Fruit fly (Drosophila melanogaster) whole organism, wandering third instar larva: ENCODE data around the gene CG16719.

Experiments used
- Abd-B ChIP-seq: fragments of >200 bp; optimal IDR thresholded peaks from 2 replicates; lab custom pipeline; 2017; ENCODE audit warnings: missing biosample characterization, missing genetic modification characterization
- CG32264 ChIP-seq: fragments of 200-800 bp; sonication (Bioruptor generic); optimal IDR thresholded peaks from 2 replicates; lab custom pipeline; 2016; ENCODE audit warnings: missing biosample characterization, missing genetic modification characterization
- CG9705 ChIP-seq: fragments of 200-800 bp; sonication (Bioruptor generic); optimal IDR thresholded peaks from 2 replicates; lab custom pipeline; 2018; ENCODE audit warnings: missing biosample characterization, mild to moderate bottlenecking, missing genetic modification characterization
- CrebA ChIP-seq: fragments of 200-800 bp; sonication (Bioruptor generic); optimal IDR thresholded peaks from 2 replicates; lab custom pipeline; 2016; ENCODE audit warnings: missing biosample characterization, mild to moderate bottlenecking, missing genetic modification characterization, borderline replicate concordance
- Dfd ChIP-seq: fragments of >200 bp; optimal IDR thresholded peaks from 2 replicates; lab custom pipeline; 2017; ENCODE audit warnings: missing biosample characterization, missing genetic modification characterization
- Dif ChIP-seq: fragments of 200-275, 200-300 bp; sonication (Bioruptor generic); optimal IDR thresholded peaks from 2 replicates; lab custom pipeline; 2018; ENCODE audit warnings: missing biosample characterization, missing genetic modification characterization; ENCODE audit not compliant: partially characterized antibody
- HLH106 ChIP-seq: fragments of 200-800 bp; optimal IDR thresholded peaks from 3 replicates; lab custom pipeline; 2019; ENCODE audit warnings: missing biosample characterization, mild to moderate bottlenecking, missing genetic modification characterization, moderate library complexity
- Hnf4 ChIP-seq: fragments of 200-800 bp; sonication (Bioruptor generic); optimal IDR thresholded peaks from 2 replicates; lab custom pipeline; 2016; ENCODE audit warnings: missing biosample characterization, mild to moderate bottlenecking, missing genetic modification characterization
- Hr78 ChIP-seq: fragments of >200 bp; optimal IDR thresholded peaks from 2 replicates; lab custom pipeline; 2017; ENCODE audit warnings: missing biosample characterization, missing genetic modification characterization
- Jra ChIP-seq: sonication (Bioruptor generic); optimal IDR thresholded peaks from 2 replicates; lab custom pipeline; 2016; ENCODE audit warnings: missing biosample characterization, missing genetic modification characterization
- N ChIP-seq: fragments of >200 bp; optimal IDR thresholded peaks from 2 replicates; lab custom pipeline; 2018; ENCODE audit warnings: missing biosample characterization, missing external identifiers, missing genetic modification characterization
- OdsH ChIP-seq: fragments of 200-800 bp; sonication (Bioruptor generic); optimal IDR thresholded peaks from 2 replicates; lab custom pipeline; 2016; ENCODE audit warnings: missing biosample characterization, mild to moderate bottlenecking, missing genetic modification characterization
- Rel ChIP-seq, 2 experiments: fragments of 200-800 bp; sonication (Bioruptor generic) in 1 of 2; optimal IDR thresholded peaks; 2 replicates in 1 of 2; 3 replicates in 1 of 2; lab custom pipeline; 2016 to 2019; ENCODE audit warnings: mild to moderate bottlenecking in 2 of 2, missing biosample characterization in 2 of 2, missing genetic modification characterization in 2 of 2, moderate library complexity in 1 of 2
- Sp1 ChIP-seq: fragments of 200-800 bp; sonication (Bioruptor generic); optimal IDR thresholded peaks from 3 replicates; lab custom pipeline; 2019; ENCODE audit warnings: missing biosample characterization, mild to moderate bottlenecking, missing genetic modification characterization, moderate library complexity
- Vsx2 ChIP-seq: fragments of 200-300, 225-300 bp; sonication (Bioruptor generic); optimal IDR thresholded peaks from 2 replicates; lab custom pipeline; 2018; ENCODE audit warnings: missing biosample characterization, missing genetic modification characterization; ENCODE audit not compliant: partially characterized antibody
- br ChIP-seq: fragments of 200-800 bp; sonication (Bioruptor generic); optimal IDR thresholded peaks from 2 replicates; lab custom pipeline; 2016; ENCODE audit warnings: missing biosample characterization, missing genetic modification characterization
- brk ChIP-seq: fragments of 200-800 bp; sonication (Bioruptor generic); optimal IDR thresholded peaks from 2 replicates; lab custom pipeline; 2016; ENCODE audit warnings: missing biosample characterization, mild to moderate bottlenecking, missing genetic modification characterization
- dl ChIP-seq, 2 experiments: fragments of 175-275, 200-275 bp in 1 of 2; fragments of 200-275 bp in 1 of 2; sonication (Bioruptor generic); optimal IDR thresholded peaks; lab custom pipeline; 2018; ENCODE audit warnings: mild to moderate bottlenecking in 2 of 2, missing biosample characterization in 2 of 2, missing genetic modification characterization in 2 of 2, moderate library complexity in 2 of 2; ENCODE audit not compliant: partially characterized antibody in 2 of 2, insufficient read depth in 1 of 2
- dsf ChIP-seq: sonication (Bioruptor generic); optimal IDR thresholded peaks from 2 replicates; lab custom pipeline; 2016; ENCODE audit warnings: missing biosample characterization, missing genetic modification characterization, borderline replicate concordance
- ey ChIP-seq: fragments of 200-800 bp; sonication (Bioruptor generic); optimal IDR thresholded peaks from 2 replicates; lab custom pipeline; 2016; ENCODE audit warnings: missing biosample characterization, missing genetic modification characterization
- foxo ChIP-seq, 2 experiments: fragments of 200-800 bp; sonication (Bioruptor generic); optimal IDR thresholded peaks; 2 replicates in 1 of 2; 3 replicates in 1 of 2; lab custom pipeline; 2016 to 2017; ENCODE audit warnings: missing biosample characterization in 2 of 2, missing genetic modification characterization in 2 of 2
- fru ChIP-seq: fragments of 200-800 bp; sonication (Bioruptor generic); optimal IDR thresholded peaks from 3 replicates; lab custom pipeline; 2016; ENCODE audit warnings: missing biosample characterization, mild to moderate bottlenecking, missing genetic modification characterization
- h ChIP-seq: fragments of 200-800 bp; sonication (Bioruptor generic); optimal IDR thresholded peaks from 3 replicates; lab custom pipeline; 2016; ENCODE audit warnings: missing biosample characterization, mild to moderate bottlenecking, missing genetic modification characterization
- lola ChIP-seq: fragments of >200 bp; optimal IDR thresholded peaks from 2 replicates; lab custom pipeline; 2017; ENCODE audit warnings: missing biosample characterization, missing genetic modification characterization
- pan ChIP-seq: fragments of >200 bp; optimal IDR thresholded peaks from 2 replicates; lab custom pipeline; 2017
- psq ChIP-seq: fragments of 200-800 bp; sonication (Bioruptor generic); optimal IDR thresholded peaks from 3 replicates; lab custom pipeline; 2017; ENCODE audit warnings: missing biosample characterization, mild to moderate bottlenecking, missing genetic modification characterization, moderate library complexity
- rgr ChIP-seq: fragments of 200-800 bp; sonication (Bioruptor generic); optimal IDR thresholded peaks from 3 replicates; lab custom pipeline; 2016; ENCODE audit warnings: missing biosample characterization, mild to moderate bottlenecking, missing genetic modification characterization
- sage ChIP-seq: fragments of 200-800 bp; sonication (Bioruptor generic); optimal IDR thresholded peaks from 2 replicates; lab custom pipeline; 2016; ENCODE audit warnings: missing biosample characterization, mild to moderate bottlenecking, missing genetic modification characterization
- tai ChIP-seq: sonication (Bioruptor generic); optimal IDR thresholded peaks from 2 replicates; lab custom pipeline; 2016; ENCODE audit warnings: missing biosample characterization, missing genetic modification characterization
- woc ChIP-seq: sonication (Bioruptor generic); optimal IDR thresholded peaks from 2 replicates; lab custom pipeline; 2016; ENCODE audit warnings: missing biosample characterization, mild to moderate bottlenecking, missing genetic modification characterization

Gene CG16719

DNA sequence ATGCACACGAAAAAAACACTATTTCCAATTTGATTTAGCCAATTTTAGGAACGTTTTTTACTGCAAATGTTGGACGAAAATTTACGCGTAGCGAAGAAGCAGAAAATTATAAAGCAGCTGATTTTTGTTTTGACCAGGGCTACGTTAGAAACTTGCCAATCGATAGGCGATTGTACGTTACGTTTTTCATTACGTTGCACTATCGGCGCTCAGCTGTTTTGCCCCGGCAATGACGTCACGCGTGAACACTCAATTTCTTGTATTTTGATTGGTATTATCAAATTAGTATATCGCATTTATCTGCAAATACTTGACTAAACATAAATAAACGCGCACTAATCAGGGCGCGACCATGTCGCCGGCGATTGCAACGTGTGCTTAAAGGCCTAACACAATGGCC, 6.0 kb upstream of the CG16719 start, which contains the start of the genes fry and CG16717:
Gene fry, minus strand, starts transcription at position 110 of the 400 bp plus-strand sequence.
Gene CG16717, plus strand, starts transcription at position 208 of the 400 bp plus-strand sequence.
- TF ChIP-seq sage (GFP tag; lab: Kevin White, UChicago), result peak; percentile 38
- no peak for TF ChIP-seq tai (GFP tag; lab: Kevin White, UChicago)
- TF ChIP-seq, all 38 proteins: peak for 1

DNA sequence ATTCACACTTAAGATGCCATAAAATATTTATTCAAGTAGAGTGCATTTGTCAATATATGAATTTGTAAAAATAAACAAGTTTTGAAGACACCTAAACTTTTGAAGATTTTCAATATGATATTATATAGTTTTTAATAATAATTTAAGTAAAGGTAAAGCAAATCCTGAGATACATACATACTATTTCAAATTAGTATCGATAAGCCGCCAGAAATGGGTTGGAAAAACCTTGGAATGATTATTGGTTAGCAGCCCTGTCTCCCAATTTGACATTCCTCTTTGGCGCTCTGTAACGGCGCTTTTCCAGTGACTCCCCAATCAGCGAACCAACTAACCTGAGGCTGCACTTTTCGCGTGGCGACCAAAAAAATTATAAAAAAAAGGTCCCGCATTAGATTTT, 4.0 kb upstream of the CG16719 start, which contains the start of gene alphaTub67C:
Gene alphaTub67C, plus strand, starts transcription at position 301 of the 400 bp plus-strand sequence.
- TF ChIP-seq foxo (GFP tag; optimal IDR thresholded peaks at IDR 0.05; lab: Kevin White, UChicago), result no peak
- TF ChIP-seq psq (GFP tag; lab: Kevin White, UChicago), result no peak
- TF ChIP-seq dsf (GFP tag; lab: Kevin White, UChicago), result no peak
- TF ChIP-seq fru (GFP tag; lab: Kevin White, UChicago), result no peak
- TF ChIP-seq CG32264 (GFP tag; lab: Kevin White, UChicago), result no peak
- TF ChIP-seq CG9705, result no peak
- TF ChIP-seq woc, result no peak
- TF ChIP-seq, all 38 proteins: peak for 0

DNA sequence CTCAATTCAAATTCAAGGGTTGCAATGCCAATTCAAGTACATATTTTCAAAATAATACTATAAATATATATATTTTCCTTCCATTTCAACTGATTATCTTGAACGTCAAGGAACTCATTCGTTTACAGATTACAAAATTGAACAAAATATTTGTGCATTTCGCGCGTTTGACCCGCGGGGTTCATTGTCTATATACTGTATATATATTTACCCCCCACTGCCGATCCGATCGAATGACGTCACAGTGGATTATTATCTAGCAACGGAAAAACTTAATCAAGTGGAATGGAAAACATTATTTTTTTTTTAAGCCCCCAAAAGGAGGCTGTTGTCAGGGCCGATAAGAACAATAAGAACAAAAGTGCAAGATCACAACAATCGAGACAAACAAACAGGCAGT, 2.6 kb downstream of the CG16719 start:
- TF ChIP-seq CG9705, result no peak
- TF ChIP-seq rgr (GFP tag; lab: Kevin White, UChicago), result no peak
- TF ChIP-seq br (GFP tag; lab: Kevin White, UChicago), result no peak

DNA sequence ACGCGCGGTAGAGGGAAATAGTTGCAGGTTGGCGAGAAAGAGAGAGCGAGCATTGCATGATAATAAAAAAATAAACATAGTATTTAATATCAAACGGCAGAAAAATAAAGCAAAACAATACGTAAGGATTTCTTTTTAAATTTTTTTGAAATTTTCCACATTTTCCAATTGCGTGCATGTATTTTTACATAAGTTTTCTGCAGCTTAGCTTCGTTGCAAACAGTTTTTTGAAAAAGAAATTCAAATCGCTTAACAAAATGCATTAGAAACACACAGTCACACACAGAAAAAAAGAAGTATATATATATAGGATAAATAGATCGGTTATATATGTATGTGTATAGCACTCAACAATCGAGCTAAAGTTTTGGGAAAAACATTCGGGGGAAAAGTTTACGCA, 3.7 kb downstream of the CG16719 start:
- TF ChIP-seq Dfd (no peak), rgr (GFP tag; lab: Kevin White, UChicago) (no peak), ey (no peak), Hnf4 (GFP tag; lab: Kevin White, UChicago) (no peak), Dif (no peak), N (GFP tag; lab: Kevin White, UChicago) (no peak), CrebA (GFP tag; lab: Kevin White, UChicago) (no peak), CG9705 (no peak), br (GFP tag; lab: Kevin White, UChicago) (no peak), dsf (GFP tag; lab: Kevin White, UChicago) (no peak), HLH106 (tag; lab: Kevin White, UChicago) (no peak), Hr78 (no peak)

DNA sequence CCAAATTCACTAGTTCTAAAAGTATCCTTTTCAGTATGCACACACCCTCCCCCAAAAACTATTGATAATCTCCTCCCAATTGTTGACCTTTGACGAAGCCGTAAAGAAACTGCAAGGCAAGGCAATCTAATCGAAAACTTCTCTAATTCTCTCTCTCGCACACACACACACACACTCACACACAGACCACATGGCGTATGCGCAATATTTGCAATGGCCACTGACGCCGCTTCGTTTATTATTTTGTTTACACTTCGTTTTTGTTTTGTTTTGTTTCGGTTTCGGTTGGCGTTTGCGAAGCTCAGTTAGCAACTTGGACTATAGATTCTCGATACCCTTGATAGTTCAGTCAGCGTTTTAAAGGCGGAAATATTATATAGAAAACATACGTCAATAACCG, 4.8 kb downstream of the CG16719 start:
- no peak for TF ChIP-seq CrebA (GFP tag; lab: Kevin White, UChicago)
- TF ChIP-seq tai (GFP tag; lab: Kevin White, UChicago), result no peak
- TF ChIP-seq CG9705, result no peak
- TF ChIP-seq Rel (GFP tag; optimal IDR thresholded peaks at IDR 0.05; lab: Kevin White, UChicago), result no peak
- TF ChIP-seq Rel (tag; optimal IDR thresholded peaks at IDR 0.05; lab: Kevin White, UChicago), result no peak
- no peak for TF ChIP-seq HLH106 (tag; lab: Kevin White, UChicago)
- no peak for TF ChIP-seq sage (GFP tag; lab: Kevin White, UChicago)
- TF ChIP-seq Dfd, result peak; percentile 10
- no peak for TF ChIP-seq ey

DNA sequence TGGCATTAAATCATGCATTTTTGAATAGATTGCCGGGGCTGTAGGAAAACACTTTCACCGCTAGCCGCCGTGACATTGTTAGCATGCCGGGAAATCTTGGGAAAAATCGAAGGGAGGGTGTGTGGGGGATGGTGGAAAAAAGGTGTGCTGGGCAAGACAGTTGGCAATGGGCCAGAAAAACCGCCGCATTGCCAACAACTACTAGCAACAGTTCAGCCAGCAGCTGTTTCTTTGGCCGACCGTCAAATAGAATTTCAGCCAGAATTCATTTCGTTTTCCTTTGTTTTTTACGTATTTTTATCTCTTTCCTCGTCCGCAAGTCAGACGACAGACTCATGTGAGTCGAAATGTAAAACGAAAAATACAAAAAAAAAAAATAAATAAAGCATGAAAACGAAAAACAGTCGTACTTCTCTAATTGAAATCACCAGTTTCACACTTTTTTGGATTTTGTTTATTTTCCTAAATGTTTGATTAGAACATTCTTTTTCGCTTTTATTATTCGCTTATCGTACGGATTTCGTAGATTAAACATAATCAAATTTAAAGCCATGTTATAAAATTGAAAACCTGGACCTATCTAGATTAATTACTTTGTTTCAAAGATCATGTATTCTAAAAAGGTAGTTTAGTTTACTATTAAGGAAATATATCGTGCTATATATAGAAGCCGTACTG, 6.0 kb downstream of the CG16719 start:
- TF ChIP-seq Dfd (peak; percentile 22), dl (GFP tag; optimal IDR thresholded peaks at IDR 0.05; lab: Kevin White, UChicago; ENCODE audit: insufficient read depth in 1 of 2, partially characterized antibody in 2 of 2) (no peak), CG32264 (GFP tag; lab: Kevin White, UChicago) (no peak), woc (no peak), fru (GFP tag; lab: Kevin White, UChicago) (peak; percentile 58), lola (GFP tag; lab: Kevin White, UChicago) (no peak), CrebA (GFP tag; lab: Kevin White, UChicago) (no peak), Rel (GFP tag; optimal IDR thresholded peaks at IDR 0.05; lab: Kevin White, UChicago) (no peak), Rel (tag; optimal IDR thresholded peaks at IDR 0.05; lab: Kevin White, UChicago) (no peak), Sp1 (peak; percentile 24), brk (GFP tag; lab: Kevin White, UChicago) (peak; percentile 11), tai (GFP tag; lab: Kevin White, UChicago) (peak; percentile 41), HLH106 (tag; lab: Kevin White, UChicago) (peak; percentile 41), rgr (GFP tag; lab: Kevin White, UChicago) (peak; percentile 46), OdsH (GFP tag; lab: Kevin White, UChicago) (peak; percentile 40), psq (GFP tag; lab: Kevin White, UChicago) (peak; percentile 39), h (GFP tag; lab: Kevin White, UChicago) (peak; percentile 61), ey (peak; percentile 45), Hnf4 (GFP tag; lab: Kevin White, UChicago) (peak; percentile 38), Jra (GFP tag; lab: Kevin White, UChicago) (no peak), Abd-B (GFP tag; lab: Kevin White, UChicago) (no peak), pan (no peak), Vsx2 (GFP tag; lab: Kevin White, UChicago) (no peak), foxo (GFP tag; optimal IDR thresholded peaks at IDR 0.05; lab: Kevin White, UChicago) (peak in 1 of 2 experiments; percentile 63)
